In the genomic region with DNA sequence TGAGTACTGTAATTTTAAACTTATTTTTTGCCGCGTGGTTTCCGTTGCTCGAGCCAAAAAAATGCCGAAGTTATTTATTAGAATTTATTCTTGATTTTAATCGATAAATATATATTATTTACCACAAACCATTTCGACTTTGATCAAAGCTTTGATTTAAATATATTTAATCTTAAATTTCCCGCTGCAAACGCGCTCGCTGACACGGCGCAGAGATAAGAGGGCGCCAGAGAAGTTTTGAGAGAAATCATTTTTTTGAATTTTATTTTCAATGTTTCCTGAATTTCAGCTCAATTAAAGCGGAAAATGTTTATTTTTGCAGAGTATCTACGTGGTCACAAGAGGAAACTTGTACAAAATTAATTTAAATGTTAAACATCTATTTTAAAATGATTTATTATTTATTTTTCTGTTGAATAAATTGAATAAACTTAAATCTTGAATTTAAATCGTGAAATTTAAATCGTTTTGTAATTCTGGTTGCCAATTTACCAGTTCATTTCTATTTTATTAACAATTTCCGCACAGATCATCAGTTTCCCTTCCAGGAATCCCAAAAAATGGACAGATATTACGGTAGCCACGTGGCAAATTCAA, we compare ENCODE assay signal across 2 worm cellular contexts.
TF ChIP-seq lines count a peak whose summit lies in the region.

com-1 (plus strand) TSS at position 547 of the 597 bp plus-strand sequence.

TF ChIP-seq in whole organism, L1 larva, 84 proteins besides CTCF, POLR2A, EP300 and RAD21 (continued from another document and continues in another):
- TF ChIP-seq nhr-19 (GFP tag; conservative IDR thresholded peaks at IDR 0.05; lab: Robert Waterston, UW) (no peak), ces-1 (GFP tag; optimal IDR thresholded peaks at IDR 0.05; lab: Kevin White, UChicago) (no peak), unc-30 (tag; optimal IDR thresholded peaks at IDR 0.05; lab: Kevin White, UChicago) (no peak), alr-1 (tag; optimal IDR thresholded peaks at IDR 0.05; lab: Kevin White, UChicago; ENCODE audit: borderline replicate concordance) (no peak), ztf-4 (tag; optimal IDR thresholded peaks at IDR 0.05; lab: Kevin White, UChicago) (no peak), hlh-4 (tag; optimal IDR thresholded peaks at IDR 0.05; lab: Kevin White, UChicago) (no peak), fkh-8 (tag; optimal IDR thresholded peaks at IDR 0.05; lab: Kevin White, UChicago) (no peak), nhr-77 (tag; optimal IDR thresholded peaks at IDR 0.05; lab: Kevin White, UChicago) (no peak), ama-1 (optimal IDR thresholded peaks at IDR 0.05; lab: Kevin White, UChicago) (no peak), jun-1 (tag; optimal IDR thresholded peaks at IDR 0.05; lab: Kevin White, UChicago) (no peak), ceh-82 (tag; optimal IDR thresholded peaks at IDR 0.05; lab: Kevin White, UChicago) (peak in 2 of 3 experiments; percentile 56 to 59), C04F5.9 (tag; optimal IDR thresholded peaks at IDR 0.05; lab: Kevin White, UChicago) (no peak), vab-15 (tag; optimal IDR thresholded peaks at IDR 0.05; lab: Kevin White, UChicago) (no peak), fkh-4 (tag; optimal IDR thresholded peaks at IDR 0.05; lab: Kevin White, UChicago; ENCODE audit: borderline replicate concordance) (no peak), lsy-2 (tag; optimal IDR thresholded peaks at IDR 0.05; lab: Kevin White, UChicago) (peak; percentile 51 to 73), fkh-10 (GFP tag; optimal IDR thresholded peaks at IDR 0.05; lab: Kevin White, UChicago) (no peak), isw-1 (GFP tag; IDR thresholded peaks at IDR 0.05; lab: Robert Waterston, UW) (no peak), snpc-4 (tag; optimal IDR thresholded peaks at IDR 0.05; lab: Kevin White, UChicago) (peak; percentile 22), unc-130 (tag; optimal IDR thresholded peaks at IDR 0.05; lab: Kevin White, UChicago) (no peak), skn-1 (tag; optimal IDR thresholded peaks at IDR 0.05; lab: Kevin White, UChicago) (peak; percentile 42), nhr-76 (tag; optimal IDR thresholded peaks at IDR 0.05; lab: Kevin White, UChicago) (no peak), sup-37 (GFP tag; optimal IDR thresholded peaks at IDR 0.05; lab: Kevin White, UChicago) (no peak), Y116A8C.19 (tag; optimal IDR thresholded peaks at IDR 0.05; lab: Kevin White, UChicago; ENCODE audit: borderline replicate concordance) (no peak), rnt-1 (tag; optimal IDR thresholded peaks at IDR 0.05; lab: Kevin White, UChicago) (no peak), C34B4.2 (tag; optimal IDR thresholded peaks at IDR 0.05; lab: Kevin White, UChicago) (no peak), pqm-1 (tag; optimal IDR thresholded peaks at IDR 0.05; lab: Kevin White, UChicago) (no peak), lir-3 (tag; optimal IDR thresholded peaks at IDR 0.05; lab: Kevin White, UChicago; ENCODE audit: poor library complexity) (no peak), ceh-90 (tag; optimal IDR thresholded peaks at IDR 0.05; lab: Kevin White, UChicago) (no peak), fos-1 (tag; optimal IDR thresholded peaks at IDR 0.05; lab: Kevin White, UChicago) (no peak), mep-1 (tag; optimal IDR thresholded peaks at IDR 0.05; lab: Kevin White, UChicago) (peak; percentile 55), mdl-1 (tag; optimal IDR thresholded peaks at IDR 0.05; lab: Kevin White, UChicago) (no peak), nhr-28 (tag; optimal IDR thresholded peaks at IDR 0.05; lab: Kevin White, UChicago) (no peak), elt-3 (tag; optimal IDR thresholded peaks at IDR 0.05; lab: Kevin White, UChicago) (no peak), sptf-1 (tag; optimal IDR thresholded peaks at IDR 0.05; lab: Kevin White, UChicago) (no peak), lin-39 (tag; optimal IDR thresholded peaks at IDR 0.05; lab: Kevin White, UChicago) (no peak), nhr-20 (tag; optimal IDR thresholded peaks at IDR 0.05; lab: Kevin White, UChicago) (peak; percentile 29), nhr-237 (tag; optimal IDR thresholded peaks at IDR 0.05; lab: Kevin White, UChicago) (no peak), blmp-1 (tag; optimal IDR thresholded peaks at IDR 0.05; lab: Kevin White, UChicago) (peak; percentile 58), zag-1 (tag; optimal IDR thresholded peaks at IDR 0.05; lab: Kevin White, UChicago) (no peak), tbx-2 (tag; optimal IDR thresholded peaks at IDR 0.05; lab: Kevin White, UChicago) (no peak), C16A3.4 (tag; optimal IDR thresholded peaks at IDR 0.05; lab: Kevin White, UChicago) (peak; percentile 39), snu-23 (GFP tag; optimal IDR thresholded peaks at IDR 0.05; lab: Kevin White, UChicago) (peak; percentile 54), dpl-1 (GFP tag; optimal IDR thresholded peaks at IDR 0.05; lab: Kevin White, UChicago) (peak; percentile 30 to 72 (median 42)), ceh-88 (GFP tag; IDR thresholded peaks at IDR 0.05; lab: Robert Waterston, UW) (no peak), xbp-1 (tag; optimal IDR thresholded peaks at IDR 0.05; lab: Kevin White, UChicago) (peak; percentile 14), swsn-7 (tag; optimal IDR thresholded peaks at IDR 0.05; lab: Kevin White, UChicago) (peak; percentile 29), ets-5 (GFP tag; IDR thresholded peaks at IDR 0.05; lab: Robert Waterston, UW) (no peak), hpl-2 (GFP tag; optimal IDR thresholded peaks at IDR 0.05; lab: Kevin White, UChicago) (no peak), lin-35 (GFP tag; optimal IDR thresholded peaks at IDR 0.05; lab: Kevin White, UChicago) (peak; percentile 58 to 67), lin-15B (tag; optimal IDR thresholded peaks at IDR 0.05; lab: Kevin White, UChicago) (peak; percentile 60), nhr-85 (tag; lab: Kevin White, UChicago) (no peak), nhr-90 (tag; optimal IDR thresholded peaks at IDR 0.05; lab: Kevin White, UChicago; ENCODE audit: poor library complexity) (peak; percentile 3), zip-4 (GFP tag; optimal IDR thresholded peaks at IDR 0.05; lab: Kevin White, UChicago) (no peak), egl-27 (tag; optimal IDR thresholded peaks at IDR 0.05; lab: Kevin White, UChicago) (no peak), aly-2 (tag; optimal IDR thresholded peaks at IDR 0.05; lab: Kevin White, UChicago) (no peak), lin-14 (GFP tag; optimal IDR thresholded peaks at IDR 0.05; lab: Kevin White, UChicago) (no peak), hlh-17 (GFP tag; optimal IDR thresholded peaks at IDR 0.05; lab: Kevin White, UChicago; ENCODE audit: borderline replicate concordance) (no peak), mab-9 (GFP tag; IDR thresholded peaks at IDR 0.05; lab: Robert Waterston, UW) (no peak), nhr-11 (tag; optimal IDR thresholded peaks at IDR 0.05; lab: Kevin White, UChicago) (no peak), aha-1 (tag; optimal IDR thresholded peaks at IDR 0.05; lab: Kevin White, UChicago) (no peak), pax-3 (tag; optimal IDR thresholded peaks at IDR 0.05; lab: Kevin White, UChicago) (no peak), irx-1 (tag; optimal IDR thresholded peaks at IDR 0.05; lab: Kevin White, UChicago) (no peak), grh-1 (GFP tag; IDR thresholded peaks at IDR 0.05; lab: Robert Waterston, UW) (no peak), sox-4 (tag; optimal IDR thresholded peaks at IDR 0.05; lab: Kevin White, UChicago) (no peak)

TF ChIP-seq in whole organism, L3 larva, 47 proteins besides CTCF, POLR2A, EP300 and RAD21 (continued from another document):
- TF ChIP-seq ceh-16 (tag; optimal IDR thresholded peaks at IDR 0.05; lab: Kevin White, UChicago): no peak
- TF ChIP-seq snpc-4 (tag; optimal IDR thresholded peaks at IDR 0.05; lab: Kevin White, UChicago): peak; percentile 26
- TF ChIP-seq nhr-28 (tag; optimal IDR thresholded peaks at IDR 0.05; lab: Kevin White, UChicago): no peak
- no peak for TF ChIP-seq R02D3.7 (tag; optimal IDR thresholded peaks at IDR 0.05; lab: Kevin White, UChicago)
- no peak for TF ChIP-seq ceh-28 (tag; optimal IDR thresholded peaks at IDR 0.05; lab: Kevin White, UChicago)
- no peak for TF ChIP-seq elt-3 (tag; optimal IDR thresholded peaks at IDR 0.05; lab: Kevin White, UChicago)
- TF ChIP-seq unc-39 (tag; optimal IDR thresholded peaks at IDR 0.05; lab: Kevin White, UChicago): no peak
- TF ChIP-seq nhr-237 (tag; optimal IDR thresholded peaks at IDR 0.05; lab: Kevin White, UChicago): no peak
